Worm (Caenorhabditis elegans): ENCODE measurements around the gene kin-29.

- no peak for TF ChIP-seq mls-2 (tag; optimal IDR thresholded peaks at IDR 0.05)
- no peak for TF ChIP-seq lin-13 (tag; optimal IDR thresholded peaks at IDR 0.05)
- TF ChIP-seq ztf-11 (tag; optimal IDR thresholded peaks at IDR 0.05): no peak
- TF ChIP-seq mep-1 (tag; optimal IDR thresholded peaks at IDR 0.05): no peak
- TF ChIP-seq elt-3 (tag; optimal IDR thresholded peaks at IDR 0.05): no peak
- TF ChIP-seq elt-1 (tag; optimal IDR thresholded peaks at IDR 0.05; ENCODE audit: borderline replicate concordance, insufficient read depth): no peak
Measured at ce11 chrX:2858380-2858779, 6.1 kb upstream of the kin-29 start.
